Fruit fly (Drosophila melanogaster) whole organism: Measurements from ENCODE around the gene DIP-theta.

Experiments
- CG8478 ChIP-seq: fragments of >200 bp; optimal IDR thresholded peaks from 2 replicates; lab custom pipeline; 2018; ENCODE audit warnings: inconsistent platforms
- Dll ChIP-seq: fragments of >200 bp; optimal IDR thresholded peaks from 2 replicates; lab custom pipeline; 2017
- EcR ChIP-seq, 2 experiments: fragments of >200 bp; optimal IDR thresholded peaks; 2 replicates each; lab custom pipeline; 2017; ENCODE audit warnings: missing biosample characterization in 2 of 2, missing genetic modification characterization in 2 of 2, missing genetic modification reagents in 2 of 2
- pan ChIP-seq: fragments of >200 bp; optimal IDR thresholded peaks from 2 replicates; lab custom pipeline; 2017
- psq ChIP-seq: fragments of >200 bp; optimal IDR thresholded peaks from 2 replicates; lab custom pipeline; 2017
- usp ChIP-seq: fragments of >200 bp; optimal IDR thresholded peaks from 2 replicates; lab custom pipeline; 2017; ENCODE audit warnings: missing biosample characterization, missing genetic modification characterization, mixed read lengths

DIP-theta gene

dm6 chr2L:5581016-5581415 lies 77.3 kb downstream of the DIP-theta start, which contains the start of gene CG14011:
CG14011 (minus strand) TSS chr2L:5581116.
- TF ChIP-seq Dll (lab: Kevin White, UChicago) (no peak), pan (lab: Kevin White, UChicago) (no peak), psq (lab: Kevin White, UChicago) (no peak), CG8478 (lab: Kevin White, UChicago) (no peak), EcR (GFP tag; optimal IDR thresholded peaks at IDR 0.05; lab: Kevin White, UChicago) (no peak), usp (no peak)
